Worm (Caenorhabditis elegans): ENCODE results near the gene H10D18.1.

The H10D18.1 gene

DNA sequence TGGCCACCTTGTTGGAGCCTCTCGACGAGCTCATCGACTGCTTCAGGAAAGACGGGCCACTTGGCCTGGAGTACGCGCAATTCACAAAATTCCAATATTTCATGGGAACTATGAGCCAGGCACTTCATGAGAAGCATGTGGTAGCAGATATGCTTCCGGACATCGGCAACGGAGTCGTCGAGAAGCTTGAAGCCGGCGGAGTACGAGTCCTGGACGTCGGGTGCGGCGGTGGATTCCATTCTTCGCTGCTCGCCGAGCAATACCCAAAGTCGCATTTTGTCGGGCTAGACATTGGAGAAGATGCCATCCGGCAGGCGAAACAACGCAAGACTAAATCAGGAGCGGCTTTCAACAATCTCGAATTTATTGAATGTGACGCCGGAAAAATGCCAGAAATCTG lies 41.4 kb upstream of the H10D18.1 start:
- no peak for TF ChIP-seq Y48G9A.11 (GFP tag; IDR thresholded peaks at IDR 0.05)
- peak; percentile 63; the same call in 1 of the 2 replicates for TF ChIP-seq set-16 (GFP tag; IDR thresholded peaks at IDR 0.05)

DNA sequence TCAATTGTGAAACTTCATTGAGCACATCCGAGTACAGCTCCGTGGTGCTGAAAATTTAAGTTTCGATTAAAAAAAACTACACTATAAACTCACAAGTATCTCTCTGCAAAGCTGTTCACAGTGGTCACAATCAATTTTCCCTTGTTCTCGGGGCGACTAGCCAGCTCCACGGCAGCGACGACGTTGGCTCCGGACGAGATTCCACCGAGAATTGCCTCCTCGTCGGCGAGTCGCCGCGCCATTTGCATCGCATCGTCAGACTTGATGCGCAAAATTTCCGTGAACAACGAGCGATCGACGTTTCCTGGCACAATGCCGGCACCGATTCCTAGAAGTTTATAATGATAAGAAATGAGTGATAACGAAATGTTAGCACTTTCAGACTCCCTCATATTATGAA lies 40.4 kb upstream of the H10D18.1 start:
- no peak for TF ChIP-seq daf-19 (GFP tag; conservative IDR thresholded peaks at IDR 0.05)
- TF ChIP-seq zfp-3 (GFP tag; conservative IDR thresholded peaks at IDR 0.05), result no peak
- no peak for TF ChIP-seq ceh-82 (tag; optimal IDR thresholded peaks at IDR 0.05)
- TF ChIP-seq arid-1 (GFP tag; conservative IDR thresholded peaks at IDR 0.05), result no peak
- 0 out of 2 replicates have a peak, but pooled peaks have one; percentile 32 for TF ChIP-seq php-3 (GFP tag; IDR thresholded peaks at IDR 0.05)
- peak; percentile 70 for TF ChIP-seq set-16 (GFP tag; IDR thresholded peaks at IDR 0.05)
- TF ChIP-seq hmg-1.1 (GFP tag; IDR thresholded peaks at IDR 0.05), result no peak
- peak; percentile 34 for TF ChIP-seq aha-1 (tag)
- no peak for TF ChIP-seq dve-1 (tag; optimal IDR thresholded peaks at IDR 0.05; ENCODE audit: insufficient read depth)
- TF ChIP-seq ceh-44 (GFP tag; IDR thresholded peaks at IDR 0.05), result no peak
- TF ChIP-seq ceh-62 (tag; optimal IDR thresholded peaks at IDR 0.05), result no peak
- no peak for TF ChIP-seq tra-1 (GFP tag; IDR thresholded peaks at IDR 0.05)
- TF ChIP-seq spr-3 (GFP tag; optimal IDR thresholded peaks at IDR 0.05), result no peak
- TF ChIP-seq dmd-6 (GFP tag; IDR thresholded peaks at IDR 0.05), result peak; percentile 18; the same call in 1 of the 2 replicates
- TF ChIP-seq nhr-10 (tag; optimal IDR thresholded peaks at IDR 0.05), result no peak
- 0 out of 2 replicates have a peak, but pooled peaks have one; percentile 5 for TF ChIP-seq Y48G9A.11 (GFP tag; IDR thresholded peaks at IDR 0.05)
- TF ChIP-seq T20F7.1 (GFP tag; optimal IDR thresholded peaks at IDR 0.05), result no peak
- no peak for TF ChIP-seq ctbp-1 (GFP tag; IDR thresholded peaks at IDR 0.05)
- TF ChIP-seq ces-1 (GFP tag; optimal IDR thresholded peaks at IDR 0.05), result no peak
- TF ChIP-seq lin-13 (GFP tag; optimal IDR thresholded peaks at IDR 0.05), result no peak
- no peak for TF ChIP-seq daf-16 (GFP tag; optimal IDR thresholded peaks at IDR 0.05)
- peak; percentile 20 for TF ChIP-seq daf-16 (tag; optimal IDR thresholded peaks at IDR 0.05)
- no peak for TF ChIP-seq T26A8.4 (GFP tag; IDR thresholded peaks at IDR 0.05)
- no peak for TF ChIP-seq saeg-2 (GFP tag; IDR thresholded peaks at IDR 0.05)
- TF ChIP-seq hif-1 (tag; optimal IDR thresholded peaks at IDR 0.05), result peak in 1 of 2 experiments; percentile 17
- no peak for TF ChIP-seq lin-15B (tag; optimal IDR thresholded peaks at IDR 0.05)
- TF ChIP-seq mdl-1 (tag; optimal IDR thresholded peaks at IDR 0.05), result no peak
- TF ChIP-seq unc-39 (tag; optimal IDR thresholded peaks at IDR 0.05), result no peak
- TF ChIP-seq nhr-41 (GFP tag; IDR thresholded peaks at IDR 0.05), result no peak
- TF ChIP-seq nhr-25 (tag; optimal IDR thresholded peaks at IDR 0.05; ENCODE audit: borderline replicate concordance, insufficient read depth), result no peak
- TF ChIP-seq snpc-1.2 (GFP tag; IDR thresholded peaks at IDR 0.05), result no peak
- TF ChIP-seq hlh-11 (tag; optimal IDR thresholded peaks at IDR 0.05), result no peak
- no peak for TF ChIP-seq ztf-7 (tag; optimal IDR thresholded peaks at IDR 0.05)

DNA sequence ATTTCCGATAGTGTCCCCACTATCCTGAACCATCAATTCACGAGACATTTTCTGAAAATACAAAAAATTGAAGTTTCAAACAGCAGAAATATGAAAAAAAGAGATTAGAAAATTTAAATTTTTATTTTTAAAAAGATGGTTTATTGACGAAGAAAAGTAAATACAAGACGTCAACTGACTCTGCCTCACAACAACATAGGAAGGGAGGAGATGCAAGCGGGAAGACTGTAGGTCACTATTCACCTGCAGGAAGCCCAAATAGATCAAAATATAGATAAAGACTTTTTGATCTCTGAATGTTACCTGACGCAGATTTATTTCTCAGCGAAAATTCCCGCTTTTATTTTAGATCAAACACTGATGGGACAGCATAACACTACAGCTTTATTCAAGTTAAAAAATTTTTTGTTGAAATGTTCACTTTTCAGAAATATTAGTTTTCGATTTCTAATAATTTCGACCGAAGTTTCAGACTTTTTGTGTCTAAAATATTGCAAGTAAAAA lies 38.9 kb upstream of the H10D18.1 start, which contains the start of gene cysl-3:
Gene cysl-3, minus strand, starts transcription at position 51 of the 504 bp plus-strand sequence.
- TF ChIP-seq egl-43 (GFP tag; IDR thresholded peaks at IDR 0.05) (no peak), daf-16 (GFP tag; optimal IDR thresholded peaks at IDR 0.05) (no peak), daf-16 (tag; optimal IDR thresholded peaks at IDR 0.05) (peak; percentile 29)

DNA sequence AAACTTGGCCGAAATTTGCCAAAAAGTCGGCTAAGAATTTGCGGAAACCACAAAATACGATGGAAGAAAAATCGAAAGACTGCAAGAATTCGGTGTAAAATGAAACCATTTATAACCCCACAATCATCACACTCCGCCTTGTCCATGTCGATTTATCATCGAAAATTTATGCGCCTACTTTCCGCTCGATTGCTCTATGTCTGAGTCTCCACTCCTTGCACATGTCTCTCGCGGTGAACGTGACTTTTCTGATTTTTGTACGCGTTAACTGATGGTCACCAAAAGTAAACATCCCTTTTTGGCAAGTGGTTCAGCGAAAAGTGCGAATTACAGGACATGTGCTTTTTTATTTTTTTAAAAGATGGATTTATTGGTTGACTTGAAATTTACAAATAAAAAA lies 38.1 kb upstream of the H10D18.1 start:
- TF ChIP-seq hif-1 (tag; optimal IDR thresholded peaks at IDR 0.05) (peak; percentile 86 to 98), pqm-1 (tag; optimal IDR thresholded peaks at IDR 0.05) (peak; percentile 52), fos-1 (tag; optimal IDR thresholded peaks at IDR 0.05) (no peak), cey-2 (tag; optimal IDR thresholded peaks at IDR 0.05; ENCODE audit: borderline replicate concordance, insufficient read depth) (no peak), dpl-1 (GFP tag; optimal IDR thresholded peaks at IDR 0.05) (no peak), jun-1 (tag; optimal IDR thresholded peaks at IDR 0.05) (no peak), lin-39 (tag; optimal IDR thresholded peaks at IDR 0.05) (no peak), egl-27 (tag; optimal IDR thresholded peaks at IDR 0.05) (no peak), spr-1 (tag; optimal IDR thresholded peaks at IDR 0.05) (no peak), nhr-25 (tag; optimal IDR thresholded peaks at IDR 0.05; ENCODE audit: borderline replicate concordance, insufficient read depth) (no peak), nhr-76 (tag; optimal IDR thresholded peaks at IDR 0.05) (no peak), ceh-32 (tag; optimal IDR thresholded peaks at IDR 0.05; ENCODE audit: poor library complexity) (no peak), ZK546.5 (tag; optimal IDR thresholded peaks at IDR 0.05) (no peak), D1046.2 (GFP tag; IDR thresholded peaks at IDR 0.05) (no peak), T26A8.4 (GFP tag; IDR thresholded peaks at IDR 0.05) (no peak), dmd-8 (GFP tag; IDR thresholded peaks at IDR 0.05) (0 out of 2 replicates have a peak, but pooled peaks have one; percentile 51)

Measured in whole organism, L4 larva.